Worm (Caenorhabditis elegans): ENCODE results near the gene C24A3.4.

Gene C24A3.4

ce11 chrX:9014451-9014850, 22.2 kb downstream of the C24A3.4 start:
- TF ChIP-seq ceh-82 (tag; optimal IDR thresholded peaks at IDR 0.05) (no peak), fos-1 (tag; optimal IDR thresholded peaks at IDR 0.05) (no peak), ztf-4 (tag; optimal IDR thresholded peaks at IDR 0.05) (no peak), nhr-11 (tag; optimal IDR thresholded peaks at IDR 0.05) (no peak), C34F6.9 (tag; optimal IDR thresholded peaks at IDR 0.05) (no peak), mdl-1 (tag; optimal IDR thresholded peaks at IDR 0.05) (no peak), lin-39 (tag; optimal IDR thresholded peaks at IDR 0.05) (no peak), lsy-2 (tag; optimal IDR thresholded peaks at IDR 0.05) (no peak), snpc-4 (tag; optimal IDR thresholded peaks at IDR 0.05) (no peak), blmp-1 (tag; optimal IDR thresholded peaks at IDR 0.05; ENCODE audit: insufficient read depth) (no peak), unc-39 (tag; optimal IDR thresholded peaks at IDR 0.05) (no peak), nhr-6 (tag; optimal IDR thresholded peaks at IDR 0.05) (no peak), ztf-11 (tag; optimal IDR thresholded peaks at IDR 0.05) (no peak), sem-4 (tag; optimal IDR thresholded peaks at IDR 0.05) (no peak), elt-3 (tag; optimal IDR thresholded peaks at IDR 0.05) (no peak), crh-2 (tag; optimal IDR thresholded peaks at IDR 0.05) (no peak), ZK546.5 (tag; optimal IDR thresholded peaks at IDR 0.05) (no peak)

- TF ChIP-seq lin-11 (tag; optimal IDR thresholded peaks at IDR 0.05), result no peak
- no peak for TF ChIP-seq mbf-1 (tag; optimal IDR thresholded peaks at IDR 0.05)
- TF ChIP-seq nhr-23 (tag; optimal IDR thresholded peaks at IDR 0.05), result no peak
- no peak for TF ChIP-seq sma-9 (GFP tag; optimal IDR thresholded peaks at IDR 0.05)
- TF ChIP-seq sma-9 (tag; optimal IDR thresholded peaks at IDR 0.05), result no peak
- no peak for TF ChIP-seq peb-1 (tag; optimal IDR thresholded peaks at IDR 0.05)
- TF ChIP-seq ceh-82 (tag; optimal IDR thresholded peaks at IDR 0.05), result no peak
- no peak for TF ChIP-seq nhr-10 (tag; optimal IDR thresholded peaks at IDR 0.05)
- TF ChIP-seq nhr-77 (tag; optimal IDR thresholded peaks at IDR 0.05), result no peak
- no peak for TF ChIP-seq F13H6.1 (tag; optimal IDR thresholded peaks at IDR 0.05)
- no peak for TF ChIP-seq sma-3 (GFP tag; optimal IDR thresholded peaks at IDR 0.05)
These were observed 23.2 kb downstream of the C24A3.4 start, which contains the start of gene T25B6.4 for ce11 chrX:9015420-9015819. Gene T25B6.4, plus strand, starts transcription at chrX:9015720.

ce11 chrX:9021645-9022044, 29.4 kb downstream of the C24A3.4 start, which contains the start of gene T25B6.5:
Gene T25B6.5, minus strand, starts transcription at chrX:9021745.
- TF ChIP-seq gmeb-1 (tag; optimal IDR thresholded peaks at IDR 0.05) (no peak), nhr-21 (tag; optimal IDR thresholded peaks at IDR 0.05) (no peak), skn-1 (tag; optimal IDR thresholded peaks at IDR 0.05) (no peak), R02D3.7 (tag; optimal IDR thresholded peaks at IDR 0.05) (no peak)

- TF ChIP-seq ama-1 (optimal IDR thresholded peaks at IDR 0.05), result no peak
- no peak for TF ChIP-seq ZK546.5 (tag; optimal IDR thresholded peaks at IDR 0.05)
- TF ChIP-seq crh-2 (tag; optimal IDR thresholded peaks at IDR 0.05), result no peak
- no peak for TF ChIP-seq lin-13 (GFP tag; optimal IDR thresholded peaks at IDR 0.05)
- TF ChIP-seq egl-27 (tag; optimal IDR thresholded peaks at IDR 0.05), result no peak
- TF ChIP-seq R02D3.7 (tag; optimal IDR thresholded peaks at IDR 0.05), result no peak
- no peak for TF ChIP-seq nhr-77 (tag; optimal IDR thresholded peaks at IDR 0.05)
- TF ChIP-seq nhr-23 (tag; optimal IDR thresholded peaks at IDR 0.05), result no peak
- no peak for TF ChIP-seq nhr-12 (tag; optimal IDR thresholded peaks at IDR 0.05)
- TF ChIP-seq C34F6.9 (tag; optimal IDR thresholded peaks at IDR 0.05), result no peak
- TF ChIP-seq zag-1 (tag; optimal IDR thresholded peaks at IDR 0.05), result no peak
- no peak for TF ChIP-seq sem-4 (tag; optimal IDR thresholded peaks at IDR 0.05)
- TF ChIP-seq Y55F3AM.14 (GFP tag; optimal IDR thresholded peaks at IDR 0.05), result no peak
- no peak for TF ChIP-seq ceh-16 (tag; optimal IDR thresholded peaks at IDR 0.05)
- TF ChIP-seq ztf-11 (tag; optimal IDR thresholded peaks at IDR 0.05), result no peak
These were observed 30.6 kb downstream of the C24A3.4 start, which contains the start of gene T25B6.6 for ce11 chrX:9022779-9023178. Gene T25B6.6, minus strand, starts transcription at chrX:9022879.

ce11 chrX:9023816-9024215, 31.6 kb downstream of the C24A3.4 start:
- TF ChIP-seq peb-1 (tag; optimal IDR thresholded peaks at IDR 0.05) (no peak), blmp-1 (tag; optimal IDR thresholded peaks at IDR 0.05; ENCODE audit: insufficient read depth) (no peak), mbf-1 (tag; optimal IDR thresholded peaks at IDR 0.05) (no peak), egl-27 (tag; optimal IDR thresholded peaks at IDR 0.05) (no peak), ceh-82 (tag; optimal IDR thresholded peaks at IDR 0.05) (no peak), alr-1 (tag; optimal IDR thresholded peaks at IDR 0.05) (no peak)
